Fruit fly (Drosophila melanogaster): Measurements from ENCODE around the gene CG11828.

The CG11828 gene

dm6 chr3R:28903392-28903791 is 19.5 kb upstream of the CG11828 start:
- no peak for TF ChIP-seq CG17801 (GFP tag; optimal IDR thresholded peaks at IDR 0.05; ENCODE audit: partially characterized antibody)

DNA sequence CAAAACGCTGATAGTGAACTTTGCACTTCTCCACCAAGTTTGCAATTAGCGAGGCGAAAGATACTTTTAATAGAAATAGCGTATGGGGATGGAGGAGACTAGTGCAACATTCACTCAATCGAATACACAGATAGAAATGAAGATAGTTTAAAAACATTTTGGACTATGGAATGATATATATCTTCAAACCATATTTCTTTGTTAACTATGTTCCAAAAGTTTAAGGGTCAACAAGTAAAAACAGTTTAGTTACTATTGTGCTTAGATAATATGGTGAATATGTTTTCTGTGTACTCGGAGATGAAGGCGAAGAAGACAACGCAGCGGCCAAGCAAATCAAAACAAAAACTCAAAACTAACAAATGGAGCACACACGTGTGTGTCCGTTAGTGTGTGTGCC is 18.7 kb upstream of the CG11828 start:
- TF ChIP-seq CG17801 (GFP tag; optimal IDR thresholded peaks at IDR 0.05; ENCODE audit: partially characterized antibody) = no peak

dm6 chr3R:28904816-28905435 is 17.9 kb upstream of the CG11828 start:
- no peak for TF ChIP-seq CG17801 (GFP tag; optimal IDR thresholded peaks at IDR 0.05; ENCODE audit: partially characterized antibody)

- no peak for TF ChIP-seq CG17801 (GFP tag; optimal IDR thresholded peaks at IDR 0.05; ENCODE audit: partially characterized antibody)
These were observed 11.1 kb upstream of the CG11828 start for dm6 chr3R:28911758-28912157.

DNA sequence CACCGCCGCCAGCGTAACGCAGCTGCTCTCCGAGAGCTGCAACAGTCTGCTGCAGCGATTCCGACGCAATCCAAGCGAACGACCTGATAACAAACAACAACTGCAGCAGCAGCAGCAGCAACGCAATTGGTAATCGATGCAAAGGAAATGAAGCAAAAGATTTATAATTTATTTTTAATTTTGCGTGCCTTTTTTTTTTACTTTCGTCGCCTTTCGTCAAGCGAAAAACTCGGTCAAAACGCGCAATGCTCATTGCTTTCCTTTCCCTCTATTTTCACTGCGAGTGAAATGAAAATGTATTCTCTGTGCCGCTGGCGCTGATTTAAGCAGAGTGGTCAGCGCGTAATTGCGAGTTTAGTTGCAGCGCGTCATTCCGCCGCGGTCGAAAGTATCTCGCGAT is 9.8 kb upstream of the CG11828 start:
- TF ChIP-seq CG17801 (GFP tag; optimal IDR thresholded peaks at IDR 0.05; ENCODE audit: partially characterized antibody) = no peak

dm6 chr3R:28913890-28914750 is 8.7 kb upstream of the CG11828 start:
- TF ChIP-seq CG17801 (GFP tag; optimal IDR thresholded peaks at IDR 0.05; ENCODE audit: partially characterized antibody) = no peak

- no peak for TF ChIP-seq CG17801 (GFP tag; optimal IDR thresholded peaks at IDR 0.05; ENCODE audit: partially characterized antibody)
These were observed 28.1 kb downstream of the CG11828 start for dm6 chr3R:28950859-28951351.

DNA sequence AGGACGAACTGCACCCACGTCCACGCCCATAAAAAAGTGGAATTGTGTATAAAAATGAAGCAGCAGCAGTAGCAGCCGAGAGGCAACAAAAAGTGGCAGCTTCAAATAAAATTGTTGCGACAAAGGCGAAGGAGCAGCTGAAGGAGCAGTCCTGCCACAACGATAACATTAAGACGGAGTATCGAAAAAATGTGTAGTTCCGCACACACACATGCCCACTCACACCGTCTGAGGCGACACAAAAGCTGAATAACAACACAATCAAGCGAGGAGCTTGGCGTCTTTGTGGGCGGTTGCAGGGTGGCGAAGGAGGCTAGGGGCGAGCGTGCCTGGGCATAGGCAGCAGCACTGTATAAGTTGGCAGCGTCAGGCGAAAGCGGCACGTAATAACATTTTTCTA is 35.9 kb downstream of the CG11828 start:
- no peak for TF ChIP-seq CG17801 (GFP tag; optimal IDR thresholded peaks at IDR 0.05; ENCODE audit: partially characterized antibody)

dm6 chr3R:28959105-28959504 is 36.3 kb downstream of the CG11828 start:
- no peak for TF ChIP-seq CG17801 (GFP tag; optimal IDR thresholded peaks at IDR 0.05; ENCODE audit: partially characterized antibody)

- TF ChIP-seq CG17801 (GFP tag; optimal IDR thresholded peaks at IDR 0.05; ENCODE audit: partially characterized antibody) = no peak
These were observed 47.4 kb downstream of the CG11828 start, which contains the start of gene DIP-gamma for dm6 chr3R:28970266-28970665. DIP-gamma (minus strand) TSS chr3R:28970372.
